Worm (Caenorhabditis elegans): ENCODE data around the gene DC2.5.

DNA sequence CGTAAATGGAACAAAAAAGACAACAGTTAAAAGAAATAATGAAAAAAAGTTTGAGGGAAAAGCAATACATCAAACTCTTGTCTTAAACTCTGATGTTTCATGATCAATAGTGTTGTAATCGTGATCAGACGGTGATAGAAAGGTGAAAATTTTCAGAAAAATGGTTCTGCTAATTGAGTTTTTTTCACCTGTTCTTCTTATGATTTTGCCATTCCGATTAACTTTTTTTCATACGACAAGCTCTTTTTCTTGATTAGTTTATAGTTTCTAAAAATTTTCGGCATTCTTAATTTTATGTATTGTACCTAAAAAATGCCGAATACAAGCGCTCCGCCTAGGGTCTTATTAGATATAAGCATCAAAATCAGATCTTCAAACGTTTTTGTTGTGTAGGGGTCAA lies 3.1 kb upstream of the DC2.5 start:
- TF ChIP-seq sma-3 (GFP tag; optimal IDR thresholded peaks at IDR 0.05) = no peak
- no peak for TF ChIP-seq unc-55 (GFP tag; optimal IDR thresholded peaks at IDR 0.05)
- TF ChIP-seq R02D3.7 (tag; optimal IDR thresholded peaks at IDR 0.05) = no peak
- no peak for TF ChIP-seq blmp-1 (tag; optimal IDR thresholded peaks at IDR 0.05; ENCODE audit: insufficient read depth)
- no peak for TF ChIP-seq ama-1 (optimal IDR thresholded peaks at IDR 0.05)

Data from whole organism, L2 larva.